Fruit fly (Drosophila melanogaster) whole organism, embryonic: Measurements from ENCODE around the gene TMEM216.

ENCODE experiments used
- Adf1 ChIP-seq: fragments of 200-800 bp; sonication (Bioruptor generic); IDR thresholded peaks from 2 replicates; pipeline ENCODE4 v1.3.6; 2022; ENCODE audit warnings: missing biosample characterization, missing genetic modification characterization
- Atf6 ChIP-seq: fragments of 200-800 bp; sonication (Bioruptor generic); IDR thresholded peaks from 2 replicates; pipeline ENCODE4 v1.3.6; 2022; ENCODE audit warnings: missing biosample characterization, missing genetic modification characterization
- Blimp-1 ChIP-seq: fragments of 200-800 bp; sonication (Bioruptor generic); optimal IDR thresholded peaks from 3 replicates; lab custom pipeline; 2018; ENCODE audit warnings: missing biosample characterization, missing genetic modification characterization, mild to moderate bottlenecking, moderate library complexity, missing genetic modification reagents
- C15 ChIP-seq: fragments of 200-800 bp; sonication (Bioruptor generic); IDR thresholded peaks from 3 replicates; pipeline ENCODE4 v1.3.6; 2022; ENCODE audit warnings: missing biosample characterization, missing genetic modification characterization
- CG1024 ChIP-seq: fragments of 200-800 bp; sonication (Bioruptor generic); IDR thresholded peaks from 2 replicates; pipeline ENCODE4 v1.3.6; 2022; ENCODE audit warnings: missing biosample characterization, missing genetic modification characterization
- CG10366 ChIP-seq: fragments of 200-800 bp; sonication (Bioruptor generic); IDR thresholded peaks from 2 replicates; pipeline ENCODE4 v1.3.6; 2022; ENCODE audit warnings: missing biosample characterization, missing genetic modification characterization
- CG11456 ChIP-seq: fragments of 200-800 bp; sonication (Bioruptor generic); IDR thresholded peaks from 3 replicates; pipeline ENCODE4 v1.3.6; 2022; ENCODE audit warnings: missing biosample characterization, missing genetic modification characterization
- CG14710 ChIP-seq: fragments of 200-800 bp; sonication (Bioruptor generic); optimal IDR thresholded peaks from 3 replicates; lab custom pipeline; 2019; ENCODE audit warnings: missing biosample characterization, mild to moderate bottlenecking, missing genetic modification characterization, moderate library complexity
- CG1647 ChIP-seq: fragments of 200-800 bp; sonication (Bioruptor generic); optimal IDR thresholded peaks from 3 replicates; lab custom pipeline; 2016; ENCODE audit warnings: missing biosample characterization, missing genetic modification characterization
- CG16779 ChIP-seq: fragments of 200-800 bp; sonication (Bioruptor generic); IDR thresholded peaks from 2 replicates; pipeline ENCODE4 v1.3.6; 2022; ENCODE audit warnings: missing biosample characterization, missing genetic modification characterization
- CG17385 ChIP-seq: fragments of 200-800 bp; sonication (Bioruptor generic); optimal IDR thresholded peaks from 3 replicates; lab custom pipeline; 2018; ENCODE audit warnings: missing biosample characterization, mild to moderate bottlenecking, missing genetic modification characterization
- CG17829 ChIP-seq: fragments of 200-800 bp; optimal IDR thresholded peaks from 2 replicates; lab custom pipeline; 2019; ENCODE audit warnings: missing biosample characterization, mild to moderate bottlenecking, missing genetic modification characterization, moderate library complexity
- CG31441 ChIP-seq: fragments of 200-800 bp; sonication (Bioruptor generic); IDR thresholded peaks from 2 replicates; pipeline ENCODE4 v1.3.6; 2022; ENCODE audit warnings: missing biosample characterization, missing genetic modification characterization
- CG34376 ChIP-seq: fragments of 200-800 bp; sonication (Bioruptor generic); optimal IDR thresholded peaks from 2 replicates; lab custom pipeline; 2018; ENCODE audit warnings: missing biosample characterization, mild to moderate bottlenecking, missing genetic modification characterization
- CG3847 ChIP-seq: fragments of 200-800 bp; sonication (Bioruptor generic); IDR thresholded peaks from 2 replicates; pipeline ENCODE4 v1.3.6; 2022; ENCODE audit warnings: missing biosample characterization, missing genetic modification characterization
- CG4424 ChIP-seq: fragments of 200-800 bp; sonication (Bioruptor generic); optimal IDR thresholded peaks from 3 replicates; lab custom pipeline; 2016; ENCODE audit warnings: missing biosample characterization, missing genetic modification characterization
- CG6654 ChIP-seq: fragments of 200-800 bp; sonication (Bioruptor generic); optimal IDR thresholded peaks from 2 replicates; lab custom pipeline; 2017; ENCODE audit warnings: missing biosample characterization, mild to moderate bottlenecking, missing genetic modification characterization
- CG7271 ChIP-seq: fragments of 200-800 bp; sonication (Bioruptor generic); optimal IDR thresholded peaks from 2 replicates; lab custom pipeline; 2018; ENCODE audit warnings: missing biosample characterization, mild to moderate bottlenecking, missing genetic modification characterization, moderate library complexity
- CG8281 ChIP-seq: fragments of 200-800 bp; sonication (Bioruptor generic); optimal IDR thresholded peaks from 2 replicates; lab custom pipeline; 2018; ENCODE audit warnings: missing biosample characterization, mild to moderate bottlenecking, missing genetic modification characterization, moderate library complexity
- CHES-1-like ChIP-seq: fragments of 200-800 bp; sonication (Bioruptor generic); optimal IDR thresholded peaks from 2 replicates; lab custom pipeline; 2016; ENCODE audit warnings: missing biosample characterization, missing genetic modification characterization
- Dip2 ChIP-seq: fragments of 200-800 bp; sonication (Bioruptor generic); IDR thresholded peaks from 2 replicates; pipeline ENCODE4 v1.3.6; 2022; ENCODE audit warnings: missing biosample characterization, missing genetic modification characterization
- Elba2 ChIP-seq: fragments of 200-800 bp; sonication (Bioruptor generic); optimal IDR thresholded peaks from 3 replicates; lab custom pipeline; 2016; ENCODE audit warnings: missing biosample characterization, missing genetic modification characterization
- HLH3B ChIP-seq: fragments of 200-800 bp; sonication (Bioruptor generic); IDR thresholded peaks from 2 replicates; pipeline ENCODE4 v1.3.6; 2022; ENCODE audit warnings: missing biosample characterization, missing genetic modification characterization
- Max ChIP-seq: fragments of 200-800 bp; sonication (Bioruptor generic); optimal IDR thresholded peaks from 2 replicates; lab custom pipeline; 2016; ENCODE audit warnings: missing biosample characterization, mild to moderate bottlenecking, missing genetic modification characterization
- Med ChIP-seq: fragments of 200-800 bp; sonication (Bioruptor generic); peaks from one replicate; lab custom pipeline; 2016; ENCODE audit warnings: missing biosample characterization, missing genetic modification characterization, mild to moderate bottlenecking, inconsistent platforms, moderate library complexity
- Meics ChIP-seq: fragments of 200-800 bp; sonication (Bioruptor generic); optimal IDR thresholded peaks from 2 replicates; lab custom pipeline; 2017; ENCODE audit warnings: missing biosample characterization, mild to moderate bottlenecking, missing genetic modification characterization
- Sox102F ChIP-seq: fragments of 200-800 bp; sonication (Bioruptor generic); optimal IDR thresholded peaks from 2 replicates; lab custom pipeline; 2018; ENCODE audit warnings: missing biosample characterization, mild to moderate bottlenecking, missing genetic modification characterization, moderate library complexity
- Ssrp ChIP-seq: fragments of 200-800 bp; sonication (Bioruptor generic); optimal IDR thresholded peaks from 2 replicates; lab custom pipeline; 2018; ENCODE audit warnings: missing biosample characterization, mild to moderate bottlenecking, missing genetic modification characterization, moderate library complexity
- ase ChIP-seq: fragments of 200-800 bp; sonication (Bioruptor generic); IDR thresholded peaks from 3 replicates; pipeline ENCODE4 v1.3.6; 2022; ENCODE audit warnings: missing biosample characterization, missing genetic modification characterization
- bcd ChIP-seq: fragments of 200-800 bp; sonication (Bioruptor generic); optimal IDR thresholded peaks from 2 replicates; lab custom pipeline; 2017; ENCODE audit warnings: missing biosample characterization, mild to moderate bottlenecking, missing genetic modification characterization
- bowl ChIP-seq: fragments of 200-800 bp; sonication (Bioruptor generic); IDR thresholded peaks from 2 replicates; pipeline ENCODE4 v1.3.6; 2022; ENCODE audit warnings: missing biosample characterization, missing genetic modification characterization
- chinmo ChIP-seq: fragments of 200-800 bp; sonication (Bioruptor generic); IDR thresholded peaks from 4 replicates; pipeline ENCODE4 v1.3.6; 2022; ENCODE audit warnings: missing biosample characterization, missing genetic modification characterization; ENCODE audit not compliant: partially characterized antibody
- chm ChIP-seq: fragments of 200-800 bp; sonication (Bioruptor generic); IDR thresholded peaks from 2 replicates; pipeline ENCODE4 v1.3.6; 2022; ENCODE audit warnings: missing biosample characterization, missing genetic modification characterization
- chn ChIP-seq: fragments of 200-800 bp; sonication (Bioruptor generic); optimal IDR thresholded peaks from 2 replicates; lab custom pipeline; 2016; ENCODE audit warnings: missing biosample characterization, missing genetic modification characterization
- ci ChIP-seq: fragments of 200-800 bp; sonication (Bioruptor generic); IDR thresholded peaks from 3 replicates; pipeline ENCODE4 v1.3.6; 2022; ENCODE audit warnings: missing biosample characterization, missing genetic modification characterization
- hth ChIP-seq: fragments of >200 bp; optimal IDR thresholded peaks from 2 replicates; lab custom pipeline; 2017; ENCODE audit warnings: inconsistent platforms
- insv ChIP-seq, 2 experiments: fragments of 200-800 bp; sonication (Bioruptor generic); optimal IDR thresholded peaks; 3 replicates each; lab custom pipeline; 2016 to 2018; ENCODE audit warnings: missing biosample characterization in 2 of 2, missing genetic modification characterization in 2 of 2
- ken ChIP-seq: fragments of 200-800 bp; sonication (Bioruptor generic); IDR thresholded peaks from 3 replicates; pipeline ENCODE4 v1.3.6; 2022; ENCODE audit warnings: missing biosample characterization, missing genetic modification characterization
- klu ChIP-seq: fragments of 200-800 bp; sonication (Bioruptor generic); IDR thresholded peaks from 2 replicates; pipeline ENCODE4 v1.3.6; 2022; ENCODE audit warnings: missing biosample characterization, missing genetic modification characterization
- kni ChIP-seq: fragments of 200-800 bp; sonication (Bioruptor generic); optimal IDR thresholded peaks from 3 replicates; lab custom pipeline; 2017; ENCODE audit warnings: mild to moderate bottlenecking, missing biosample characterization, missing genetic modification reagents, missing genetic modification characterization
- mam ChIP-seq: fragments of 200-800 bp; sonication (Bioruptor generic); optimal IDR thresholded peaks from 3 replicates; lab custom pipeline; 2016; ENCODE audit warnings: missing biosample characterization, missing genetic modification characterization
- oc ChIP-seq: fragments of 200-800 bp; sonication (Bioruptor generic); optimal IDR thresholded peaks from 2 replicates; lab custom pipeline; 2018; ENCODE audit warnings: missing biosample characterization, mild to moderate bottlenecking, missing genetic modification characterization, moderate library complexity
- run ChIP-seq: fragments of 200-800 bp; sonication (Bioruptor generic); optimal IDR thresholded peaks from 3 replicates; lab custom pipeline; 2018; ENCODE audit warnings: missing biosample characterization, mild to moderate bottlenecking, missing genetic modification characterization
- sens ChIP-seq: fragments of 200-800 bp; sonication (Bioruptor generic); peaks from one replicate; lab custom pipeline; 2016; ENCODE audit warnings: missing biosample characterization, missing genetic modification characterization
- sim ChIP-seq: fragments of 200-800 bp; sonication (Bioruptor generic); IDR thresholded peaks from 2 replicates; pipeline ENCODE4 v1.3.6; 2022; ENCODE audit warnings: missing biosample characterization, missing genetic modification characterization
- sisA ChIP-seq: fragments of 200-800 bp; sonication (Bioruptor generic); IDR thresholded peaks from 2 replicates; pipeline ENCODE4 v1.3.6; 2022; ENCODE audit warnings: missing biosample characterization, missing genetic modification characterization
- slou ChIP-seq: fragments of 200-800 bp; sonication (Bioruptor generic); optimal IDR thresholded peaks from 3 replicates; lab custom pipeline; 2016; ENCODE audit warnings: missing biosample characterization, missing genetic modification characterization
- tgo ChIP-seq: fragments of 200-800 bp; sonication (Bioruptor generic); IDR thresholded peaks from 3 replicates; pipeline ENCODE4 v1.3.6; 2022; ENCODE audit warnings: missing biosample characterization, missing genetic modification characterization
- trem ChIP-seq: fragments of 200-800 bp; optimal IDR thresholded peaks from 3 replicates; lab custom pipeline; 2019; ENCODE audit warnings: missing biosample characterization, mild to moderate bottlenecking, missing genetic modification characterization, moderate library complexity
- tup ChIP-seq: fragments of 200-800 bp; sonication (Bioruptor generic); optimal IDR thresholded peaks from 2 replicates; lab custom pipeline; 2016; ENCODE audit warnings: missing biosample characterization, mild to moderate bottlenecking, missing genetic modification characterization, moderate library complexity
- vvl ChIP-seq: fragments of 200-800 bp; sonication (Bioruptor generic); IDR thresholded peaks from 2 replicates; pipeline ENCODE4 v1.3.6; 2022; ENCODE audit warnings: missing biosample characterization, missing genetic modification characterization
- zfh2 ChIP-seq: fragments of 200-800 bp; sonication (Bioruptor generic); optimal IDR thresholded peaks from 2 replicates; lab custom pipeline; 2016; ENCODE audit warnings: missing biosample characterization, missing genetic modification characterization

Gene TMEM216

dm6 chr3R:8741248-8741647 is 25.2 kb downstream of the TMEM216 start (continued):
- no peak for TF ChIP-seq CG7271 (tag; lab: Kevin White, UChicago)
- peak; percentile 35 for TF ChIP-seq Med (GFP tag; lab: Kevin White, UChicago)
- no peak for TF ChIP-seq sim (GFP tag; lab: Robert Waterston, UW)
- TF ChIP-seq chinmo (GFP tag; lab: Robert Waterston, UW): 0 out of 4 replicates have a peak, but pooled peaks have one; percentile 32
- TF ChIP-seq CG1647 (GFP tag; lab: Kevin White, UChicago): no peak
- 0 out of 3 replicates have a peak, but pooled peaks have one; percentile 33 for TF ChIP-seq ci (GFP tag; lab: Robert Waterston, UW)
- TF ChIP-seq Meics (GFP tag; lab: Kevin White, UChicago): no peak
- no peak for TF ChIP-seq tgo
- TF ChIP-seq Max (GFP tag; lab: Kevin White, UChicago): no peak
- no peak for TF ChIP-seq CG6654 (GFP tag; lab: Kevin White, UChicago)

dm6 chr3R:8741941-8742340 is 25.9 kb downstream of the TMEM216 start:
- TF ChIP-seq Dip2 (GFP tag; lab: Robert Waterston, UW) (no peak), CHES-1-like (GFP tag; lab: Kevin White, UChicago) (no peak), Med (GFP tag; lab: Kevin White, UChicago) (peak; percentile 12), Blimp-1 (GFP tag; lab: Kevin White, UChicago) (peak; percentile 56), CG16779 (GFP tag; lab: Robert Waterston, UW) (no peak), sisA (GFP tag; lab: Robert Waterston, UW) (0 out of 2 replicates have a peak, but pooled peaks have one; percentile 4), CG11456 (no peak), CG8281 (tag; lab: Kevin White, UChicago) (no peak), Atf6 (no peak), sens (GFP tag; lab: Kevin White, UChicago) (peak; percentile 58), kni (GFP tag; lab: Kevin White, UChicago) (no peak), ken (GFP tag; lab: Robert Waterston, UW) (0 out of 3 replicates have a peak, but pooled peaks have one; percentile 35), CG10366 (GFP tag; lab: Robert Waterston, UW) (no peak), chm (GFP tag; lab: Robert Waterston, UW) (0 out of 2 replicates have a peak, but pooled peaks have one; percentile 13), Elba2 (GFP tag; lab: Kevin White, UChicago) (no peak), C15 (GFP tag; lab: Robert Waterston, UW) (no peak), Ssrp (tag; lab: Kevin White, UChicago) (no peak), oc (peak; percentile 55), HLH3B (peak; percentile 29; the same call in 1 of the 2 replicates), CG4424 (no peak), bcd (no peak), vvl (GFP tag; lab: Robert Waterston, UW) (0 out of 2 replicates have a peak, but pooled peaks have one; percentile 7), Sox102F (GFP tag; lab: Kevin White, UChicago) (no peak), Adf1 (no peak), CG17385 (GFP tag; lab: Kevin White, UChicago) (no peak), slou (GFP tag; lab: Kevin White, UChicago) (no peak), insv (GFP tag; optimal IDR thresholded peaks at IDR 0.05; lab: Kevin White, UChicago) (no peak)

- no peak for TF ChIP-seq chn (GFP tag; lab: Kevin White, UChicago)
- TF ChIP-seq CG34376 (GFP tag; lab: Kevin White, UChicago): no peak
- TF ChIP-seq tup (GFP tag; lab: Kevin White, UChicago): no peak
- no peak for TF ChIP-seq bowl
- TF ChIP-seq ase (GFP tag; lab: Robert Waterston, UW): no peak
- TF ChIP-seq klu: no peak
- TF ChIP-seq CG1024 (GFP tag; lab: Robert Waterston, UW): no peak
- TF ChIP-seq CG17829 (tag; lab: Kevin White, UChicago): no peak
- TF ChIP-seq run (tag; lab: Kevin White, UChicago): no peak
- no peak for TF ChIP-seq CG14710
- no peak for TF ChIP-seq trem (tag; lab: Kevin White, UChicago)
- TF ChIP-seq CG3847 (GFP tag; lab: Robert Waterston, UW): no peak
- no peak for TF ChIP-seq CG31441 (GFP tag; lab: Robert Waterston, UW)
- TF ChIP-seq hth: no peak
- no peak for TF ChIP-seq zfh2 (GFP tag; lab: Kevin White, UChicago)
- TF ChIP-seq mam (GFP tag; lab: Kevin White, UChicago): no peak
These were observed 26.6 kb downstream of the TMEM216 start for dm6 chr3R:8742661-8743060.
